Fruit fly (Drosophila melanogaster) whole organism: ENCODE measurements around the gene MtnF.

ENCODE experiments used
- CG8478 ChIP-seq: fragments of >200 bp; optimal IDR thresholded peaks from 2 replicates; lab custom pipeline; 2018; ENCODE audit warnings: inconsistent platforms
- EcR ChIP-seq, 2 experiments: fragments of >200 bp; optimal IDR thresholded peaks; 2 replicates each; lab custom pipeline; 2017; ENCODE audit warnings: missing biosample characterization in 2 of 2, missing genetic modification characterization in 2 of 2, missing genetic modification reagents in 2 of 2
- pan ChIP-seq: fragments of >200 bp; optimal IDR thresholded peaks from 2 replicates; lab custom pipeline; 2017
- usp ChIP-seq: fragments of >200 bp; optimal IDR thresholded peaks from 2 replicates; lab custom pipeline; 2017; ENCODE audit warnings: missing biosample characterization, missing genetic modification characterization, mixed read lengths

DNA sequence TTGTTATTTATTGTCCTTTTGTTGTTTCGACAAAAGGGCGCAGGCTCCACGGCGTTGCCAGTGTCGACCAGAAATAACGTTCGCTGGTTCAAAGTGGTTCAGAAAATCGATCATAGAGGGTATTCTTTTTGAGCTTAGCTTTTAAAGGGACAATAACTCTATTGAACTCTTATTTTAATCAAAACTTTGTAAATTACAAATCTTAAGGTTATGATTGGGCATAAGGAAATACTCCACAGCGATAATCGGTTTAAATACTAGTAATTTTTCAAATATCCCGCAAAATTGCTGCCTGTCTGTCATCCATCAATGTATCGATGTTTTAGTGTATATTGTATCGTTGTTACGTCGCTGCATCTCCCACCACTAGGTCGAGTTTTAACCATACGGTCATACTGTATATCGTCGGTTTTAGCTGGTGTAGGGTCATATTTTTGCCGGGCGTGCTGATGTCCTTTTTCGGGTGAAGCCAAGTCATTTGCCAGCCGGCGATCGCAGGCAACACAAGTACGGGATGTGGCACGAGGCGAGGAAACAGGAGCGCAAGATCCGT is 19.9 kb upstream of the MtnF start, which contains the start of the genes CG31125 and CG6695:
- TF ChIP-seq pan (no peak), usp (GFP tag; lab: Kevin White, UChicago) (no peak), CG8478 (lab: Kevin White, UChicago) (no peak), EcR (GFP tag; optimal IDR thresholded peaks at IDR 0.05; lab: Kevin White, UChicago) (no peak)
